Fruit fly (Drosophila melanogaster) whole organism, prepupa: ENCODE data around the gene CG14537.
A peak's percentile ranks its signal among the peaks of the same experiment; 100 is the strongest.

ENCODE experiments used
- Blimp-1 ChIP-seq: fragments of 200-800 bp; sonication (Bioruptor generic); optimal IDR thresholded peaks from 3 replicates; lab custom pipeline; 2017; ENCODE audit warnings: missing biosample characterization, missing genetic modification characterization, mild to moderate bottlenecking, moderate library complexity, missing genetic modification reagents
- CG10631 ChIP-seq: fragments of 200-800 bp; sonication (Bioruptor generic); optimal IDR thresholded peaks from 2 replicates; lab custom pipeline; 2016; ENCODE audit warnings: missing biosample characterization, missing genetic modification characterization
- CG11294 ChIP-seq: fragments of 200-800 bp; sonication (Bioruptor generic); IDR thresholded peaks from 2 replicates; pipeline ENCODE4 v1.3.6; 2022; ENCODE audit warnings: missing biosample characterization, missing genetic modification characterization
- CG11762 ChIP-seq: fragments of 200-800 bp; sonication (Bioruptor generic); optimal IDR thresholded peaks from 3 replicates; lab custom pipeline; 2016; ENCODE audit warnings: missing biosample characterization, missing genetic modification characterization; ENCODE audit not compliant: insufficient read depth
- CG11902 ChIP-seq: fragments of 200-800 bp; sonication (Bioruptor generic); optimal IDR thresholded peaks from 3 replicates; lab custom pipeline; 2016; ENCODE audit warnings: missing biosample characterization, missing genetic modification characterization
- CG15336 ChIP-seq: fragments of 200-800 bp; sonication (Bioruptor generic); IDR thresholded peaks from 2 replicates; pipeline ENCODE4 v1.3.6; 2022; ENCODE audit warnings: missing biosample characterization, missing genetic modification characterization
- CG1621 ChIP-seq: fragments of 200-800 bp; sonication (Bioruptor generic); optimal IDR thresholded peaks from 3 replicates; lab custom pipeline; 2018; ENCODE audit warnings: missing biosample characterization, mild to moderate bottlenecking, missing genetic modification characterization
- CG16779 ChIP-seq: fragments of 200-800 bp; sonication (Bioruptor generic); optimal IDR thresholded peaks from 3 replicates; lab custom pipeline; 2017; ENCODE audit warnings: missing biosample characterization, mild to moderate bottlenecking, missing genetic modification characterization
- CG3032 ChIP-seq: fragments of 200-800 bp; optimal IDR thresholded peaks from 2 replicates; lab custom pipeline; 2019; ENCODE audit warnings: missing biosample characterization, mild to moderate bottlenecking, missing genetic modification characterization, moderate library complexity
- CG31627 ChIP-seq: fragments of 200-800 bp; sonication (Bioruptor generic); optimal IDR thresholded peaks from 3 replicates; lab custom pipeline; 2016; ENCODE audit warnings: missing biosample characterization, missing genetic modification characterization
- CG32006 ChIP-seq: fragments of 200-800 bp; sonication (Bioruptor generic); optimal IDR thresholded peaks from 3 replicates; lab custom pipeline; 2017; ENCODE audit warnings: missing biosample characterization, mild to moderate bottlenecking, missing genetic modification characterization
- CG34406 ChIP-seq: fragments of 200-800 bp; sonication (Bioruptor generic); optimal IDR thresholded peaks from 3 replicates; lab custom pipeline; 2016; ENCODE audit warnings: missing biosample characterization, missing genetic modification characterization
- CG3919 ChIP-seq: fragments of 200-800 bp; sonication (Bioruptor generic); optimal IDR thresholded peaks from 3 replicates; lab custom pipeline; 2016; ENCODE audit warnings: missing biosample characterization, missing genetic modification characterization
- CG6163 ChIP-seq: fragments of 200-800 bp; sonication (Bioruptor generic); IDR thresholded peaks from 3 replicates; pipeline ENCODE4 v1.3.6; 2022; ENCODE audit warnings: missing biosample characterization, missing genetic modification characterization
- CG6276 ChIP-seq: fragments of 200-800 bp; sonication (Bioruptor generic); optimal IDR thresholded peaks from 2 replicates; lab custom pipeline; 2017; ENCODE audit warnings: missing biosample characterization, mild to moderate bottlenecking, missing genetic modification characterization
- CG6792 ChIP-seq: fragments of 200-800 bp; sonication (Bioruptor generic); optimal IDR thresholded peaks from 3 replicates; lab custom pipeline; 2016; ENCODE audit warnings: missing biosample characterization, missing genetic modification characterization
- CG7368 ChIP-seq: fragments of 200-800 bp; sonication (Bioruptor generic); optimal IDR thresholded peaks from 3 replicates; lab custom pipeline; 2016; ENCODE audit warnings: missing biosample characterization, missing genetic modification characterization
- CG8119 ChIP-seq: fragments of 200-800 bp; sonication (Bioruptor generic); IDR thresholded peaks from 3 replicates; pipeline ENCODE4 v1.3.6; 2022; ENCODE audit warnings: missing biosample characterization, missing genetic modification characterization
- CG8319 ChIP-seq: fragments of 200-800 bp; sonication (Bioruptor generic); optimal IDR thresholded peaks from 3 replicates; lab custom pipeline; 2016; ENCODE audit warnings: missing biosample characterization, missing genetic modification characterization
- CG8632 ChIP-seq: fragments of 200-800 bp; sonication (Bioruptor generic); optimal IDR thresholded peaks from 3 replicates; lab custom pipeline; 2016; ENCODE audit warnings: missing biosample characterization, missing genetic modification characterization
- CG9139 ChIP-seq: fragments of 200-800 bp; sonication (Bioruptor generic); optimal IDR thresholded peaks from 3 replicates; lab custom pipeline; 2017; ENCODE audit warnings: missing biosample characterization, mild to moderate bottlenecking, missing genetic modification characterization
- Eip75B ChIP-seq: fragments of 200-800 bp; sonication (Bioruptor generic); optimal IDR thresholded peaks from 3 replicates; lab custom pipeline; 2016; ENCODE audit warnings: missing biosample characterization, missing genetic modification characterization
- Eip78C ChIP-seq: fragments of 200-800 bp; sonication (Bioruptor generic); peaks from one replicate; lab custom pipeline; 2016; ENCODE audit warnings: missing biosample characterization, missing genetic modification characterization
- Eip93F ChIP-seq: fragments of 200-800 bp; sonication (Bioruptor generic); optimal IDR thresholded peaks from 2 replicates; lab custom pipeline; 2016; ENCODE audit warnings: missing biosample characterization, mild to moderate bottlenecking, missing genetic modification characterization
- Ets96B ChIP-seq: fragments of 200-800 bp; optimal IDR thresholded peaks from 2 replicates; lab custom pipeline; 2019; ENCODE audit warnings: missing biosample characterization, mild to moderate bottlenecking, missing genetic modification characterization, moderate library complexity
- Gug ChIP-seq: fragments of 200-800 bp; sonication (Bioruptor generic); IDR thresholded peaks from 2 replicates; pipeline ENCODE4 v1.3.6; 2022; ENCODE audit warnings: missing biosample characterization, missing genetic modification characterization
- Hr38 ChIP-seq: sonication (Bioruptor generic); optimal IDR thresholded peaks from 2 replicates; lab custom pipeline; 2016; ENCODE audit warnings: missing biosample characterization, missing genetic modification characterization
- Hr39 ChIP-seq: fragments of 200-800 bp; sonication (Bioruptor generic); optimal IDR thresholded peaks from 2 replicates; lab custom pipeline; 2016; ENCODE audit warnings: missing biosample characterization, missing genetic modification characterization
- Lpt ChIP-seq: fragments of 200-800 bp; sonication (Bioruptor generic); optimal IDR thresholded peaks from 3 replicates; lab custom pipeline; 2016; ENCODE audit warnings: missing biosample characterization, missing genetic modification characterization
- Met ChIP-seq: fragments of 200-800 bp; sonication (Bioruptor generic); optimal IDR thresholded peaks from 3 replicates; lab custom pipeline; 2016; ENCODE audit warnings: missing biosample characterization, missing genetic modification characterization
- Sox102F ChIP-seq: fragments of 200-800 bp; sonication (Bioruptor generic); optimal IDR thresholded peaks from 2 replicates; lab custom pipeline; 2016; ENCODE audit warnings: missing biosample characterization, mild to moderate bottlenecking, missing genetic modification characterization
- Sox14 ChIP-seq: fragments of 200-800 bp; sonication (Bioruptor generic); optimal IDR thresholded peaks from 3 replicates; lab custom pipeline; 2016; ENCODE audit warnings: missing biosample characterization, missing genetic modification characterization
- Sox15 ChIP-seq: fragments of 200-800 bp; sonication (Bioruptor generic); optimal IDR thresholded peaks from 3 replicates; lab custom pipeline; 2016; ENCODE audit warnings: missing biosample characterization, missing genetic modification characterization
- achi ChIP-seq: fragments of 200-800 bp; sonication (Bioruptor generic); optimal IDR thresholded peaks from 3 replicates; lab custom pipeline; 2016; ENCODE audit warnings: missing biosample characterization, missing genetic modification characterization
- acj6 ChIP-seq: fragments of 200-800 bp; sonication (Bioruptor generic); optimal IDR thresholded peaks from 3 replicates; lab custom pipeline; 2016; ENCODE audit warnings: missing biosample characterization, missing genetic modification characterization
- cyc ChIP-seq: fragments of 200-800 bp; sonication (Bioruptor generic); optimal IDR thresholded peaks from 3 replicates; lab custom pipeline; 2016; ENCODE audit warnings: missing biosample characterization, missing genetic modification characterization
- dsx ChIP-seq: fragments of 200-800 bp; optimal IDR thresholded peaks from 3 replicates; lab custom pipeline; 2019; ENCODE audit warnings: missing biosample characterization, mild to moderate bottlenecking, missing genetic modification characterization, moderate library complexity; ENCODE audit not compliant: poor library complexity, severe bottlenecking
- eg ChIP-seq: fragments of 200-800 bp; sonication (Bioruptor generic); IDR thresholded peaks from 3 replicates; pipeline ENCODE4 v1.3.6; 2022; ENCODE audit warnings: missing biosample characterization, missing genetic modification characterization
- fd59A ChIP-seq: fragments of 200-800 bp; sonication (Bioruptor generic); optimal IDR thresholded peaks from 2 replicates; lab custom pipeline; 2017; ENCODE audit warnings: missing biosample characterization, mild to moderate bottlenecking, missing genetic modification characterization, missing genetic modification reagents
- lz ChIP-seq: fragments of 200-800 bp; sonication (Bioruptor generic); optimal IDR thresholded peaks from 3 replicates; lab custom pipeline; 2016; ENCODE audit warnings: missing biosample characterization, missing genetic modification characterization
- pdm3 ChIP-seq: fragments of 200-800 bp; sonication (Bioruptor generic); optimal IDR thresholded peaks from 3 replicates; lab custom pipeline; 2016; ENCODE audit warnings: missing biosample characterization, missing genetic modification characterization
- salr ChIP-seq, 2 experiments: fragments of 200-800 bp; sonication (Bioruptor generic); optimal IDR thresholded peaks; 3 replicates each; lab custom pipeline; 2016 to 2018; ENCODE audit warnings: missing biosample characterization in 2 of 2, missing genetic modification characterization in 2 of 2, mild to moderate bottlenecking in 1 of 2
- ss ChIP-seq, 2 experiments: fragments of 200-800 bp; sonication (Bioruptor generic); optimal IDR thresholded peaks; 2 replicates in 1 of 2; 3 replicates in 1 of 2; lab custom pipeline; 2017 to 2018; ENCODE audit warnings: mild to moderate bottlenecking in 2 of 2, missing biosample characterization in 2 of 2, missing genetic modification characterization in 2 of 2, moderate library complexity in 1 of 2
- svp ChIP-seq: fragments of 200-800 bp; sonication (Bioruptor generic); peaks from one replicate; lab custom pipeline; 2016; ENCODE audit warnings: missing biosample characterization, missing genetic modification characterization
- topi ChIP-seq: fragments of 200-800 bp; sonication (Bioruptor generic); optimal IDR thresholded peaks from 3 replicates; lab custom pipeline; 2016; ENCODE audit warnings: missing biosample characterization, missing genetic modification characterization

Gene CG14537

dm6 chr2L:7870212-7870611 is 30.0 kb downstream of the CG14537 start:
- no peak for TF ChIP-seq CG31627 (GFP tag; lab: Kevin White, UChicago)
- no peak for TF ChIP-seq CG16779 (tag; lab: Kevin White, UChicago)
- TF ChIP-seq svp, result peak; percentile 71
- TF ChIP-seq CG10631 (GFP tag; lab: Kevin White, UChicago), result no peak
- no peak for TF ChIP-seq achi (GFP tag; lab: Kevin White, UChicago)
- TF ChIP-seq CG11294 (GFP tag; lab: Robert Waterston, UW), result 0 out of 2 replicates have a peak, but pooled peaks have one; percentile 10
- peak; percentile 17; the same call in 1 of the 3 replicates for TF ChIP-seq eg (GFP tag; lab: Robert Waterston, UW)
- no peak for TF ChIP-seq Gug (GFP tag; lab: Robert Waterston, UW)
- no peak for TF ChIP-seq CG11902 (GFP tag; lab: Kevin White, UChicago)
- TF ChIP-seq CG8119 (GFP tag; lab: Robert Waterston, UW), result no peak
- no peak for TF ChIP-seq fd59A (GFP tag; lab: Kevin White, UChicago)
- no peak for TF ChIP-seq ss (GFP tag; optimal IDR thresholded peaks at IDR 0.05; lab: Kevin White, UChicago)
- TF ChIP-seq CG6163 (GFP tag; lab: Robert Waterston, UW), result no peak
- TF ChIP-seq CG8319, result no peak
- peak; percentile 34 for TF ChIP-seq CG32006 (GFP tag; lab: Kevin White, UChicago)
- no peak for TF ChIP-seq CG15336 (GFP tag; lab: Robert Waterston, UW)
- TF ChIP-seq CG7368 (GFP tag; lab: Kevin White, UChicago), result no peak
- TF ChIP-seq CG9139 (GFP tag; lab: Kevin White, UChicago), result no peak
- TF ChIP-seq Met, result no peak
- no peak for TF ChIP-seq Eip93F
- TF ChIP-seq Eip78C (GFP tag; lab: Kevin White, UChicago), result peak; percentile 34
- no peak for TF ChIP-seq Hr38 (GFP tag; lab: Kevin White, UChicago)

dm6 chr2L:7871332-7871731 is 31.1 kb downstream of the CG14537 start, which contains the start of gene Proc:
Gene Proc (minus strand): TSS chr2L:7871432.
- no peak for TF ChIP-seq CG6792 (GFP tag; lab: Kevin White, UChicago)
- no peak for TF ChIP-seq Sox102F (GFP tag; lab: Kevin White, UChicago)
- no peak for TF ChIP-seq Eip93F
- no peak for TF ChIP-seq Blimp-1 (GFP tag; lab: Kevin White, UChicago)
- no peak for TF ChIP-seq dsx (GFP tag; lab: Kevin White, UChicago)
- TF ChIP-seq CG34406, result no peak
- TF ChIP-seq CG11294 (GFP tag; lab: Robert Waterston, UW), result no peak
- no peak for TF ChIP-seq CG7368 (GFP tag; lab: Kevin White, UChicago)

dm6 chr2L:7871821-7872524 is 31.7 kb downstream of the CG14537 start:
- TF ChIP-seq CG6163 (GFP tag; lab: Robert Waterston, UW), result 0 out of 3 replicates have a peak, but pooled peaks have one; percentile 26
- TF ChIP-seq CG3032 (tag; lab: Kevin White, UChicago), result no peak
- TF ChIP-seq CG3919 (GFP tag; lab: Kevin White, UChicago), result no peak
- no peak for TF ChIP-seq Lpt (GFP tag; lab: Kevin White, UChicago)
- TF ChIP-seq CG32006 (GFP tag; lab: Kevin White, UChicago), result peak; percentile 67
- TF ChIP-seq acj6 (GFP tag; lab: Kevin White, UChicago), result peak; percentile 27
- no peak for TF ChIP-seq fd59A (GFP tag; lab: Kevin White, UChicago)
- no peak for TF ChIP-seq CG9139 (GFP tag; lab: Kevin White, UChicago)
- TF ChIP-seq Eip75B (GFP tag; lab: Kevin White, UChicago), result no peak
- no peak for TF ChIP-seq CG8319
- peak; percentile 6 for TF ChIP-seq Sox14
- no peak for TF ChIP-seq topi
- no peak for TF ChIP-seq CG16779 (tag; lab: Kevin White, UChicago)
- no peak for TF ChIP-seq lz (GFP tag; lab: Kevin White, UChicago)
- no peak for TF ChIP-seq ss (GFP tag; optimal IDR thresholded peaks at IDR 0.05; lab: Kevin White, UChicago)
- no peak for TF ChIP-seq CG11762 (GFP tag; lab: Kevin White, UChicago)
- TF ChIP-seq CG7368 (GFP tag; lab: Kevin White, UChicago), result no peak
- TF ChIP-seq pdm3 (GFP tag; lab: Kevin White, UChicago), result peak; percentile 16
- peak in 1 of 2 experiments; percentile 28 for TF ChIP-seq salr (GFP tag; optimal IDR thresholded peaks at IDR 0.05; lab: Kevin White, UChicago)
- no peak for TF ChIP-seq Sox102F (GFP tag; lab: Kevin White, UChicago)
- TF ChIP-seq CG31627 (GFP tag; lab: Kevin White, UChicago), result no peak
- TF ChIP-seq Ets96B (tag; lab: Kevin White, UChicago), result no peak
- TF ChIP-seq CG11902 (GFP tag; lab: Kevin White, UChicago), result no peak
- peak; percentile 3 for TF ChIP-seq CG6276 (GFP tag; lab: Kevin White, UChicago)
- no peak for TF ChIP-seq Hr39
- TF ChIP-seq Sox15 (GFP tag; lab: Kevin White, UChicago), result no peak
- no peak for TF ChIP-seq CG1621 (tag; lab: Kevin White, UChicago)
- no peak for TF ChIP-seq CG8632 (GFP tag; lab: Kevin White, UChicago)
- TF ChIP-seq achi (GFP tag; lab: Kevin White, UChicago), result peak; percentile 21
- no peak for TF ChIP-seq cyc (GFP tag; lab: Kevin White, UChicago)
- peak; percentile 69 for TF ChIP-seq Eip78C (GFP tag; lab: Kevin White, UChicago)
